Fruit fly (Drosophila melanogaster): ENCODE measurements around the gene Kmn1.
"Not testable (repeated sequence)": the region's sequence is repeated elsewhere in the genome, so short reads cannot be mapped to it uniquely, and the experiment has no call there.

- TF ChIP-seq Crg-1 (GFP tag; optimal IDR thresholded peaks at IDR 0.05); CG11617 (GFP tag; optimal IDR thresholded peaks at IDR 0.05); cic (GFP tag; optimal IDR thresholded peaks at IDR 0.05); CG12768 (GFP tag; optimal IDR thresholded peaks at IDR 0.05); CG33017 (tag; optimal IDR thresholded peaks at IDR 0.05); kay (GFP tag; ENCODE audit: borderline replicate concordance): not testable (repeated sequence)
These were observed 27.3 kb upstream of the Kmn1 start, which contains the start of gene rho-4 for dm6 chrX:11599589-11599988.
